Worm (Caenorhabditis elegans) whole organism, L4 larva: ENCODE results near the gene F14D7.8.

Experiments
- F26F4.8 ChIP-seq: fragments of 200-800 bp; sonication (Bioruptor generic); conservative IDR thresholded peaks from 2 replicates; pipeline ENCODE4 v1.3.6; 2022; ENCODE audit warnings: missing genetic modification characterization, missing compliant biosample characterization
- F37D6.2 ChIP-seq: sonication (generic microtip); optimal IDR thresholded peaks from 2 replicates; lab custom pipeline; 2016; ENCODE audit warnings: mild to moderate bottlenecking, missing genetic modification characterization, missing compliant biosample characterization
- R02D3.7 ChIP-seq: fragments of 150-350 bp; sonication (generic microtip); optimal IDR thresholded peaks from 3 replicates; lab custom pipeline; 2014; ENCODE audit warnings: missing biosample characterization, missing genetic modification characterization
- T20F7.1 ChIP-seq: fragments of 200-800 bp; sonication (Bioruptor generic); optimal IDR thresholded peaks from 2 replicates; lab custom pipeline; 2018; ENCODE audit warnings: mild to moderate bottlenecking, missing genetic modification characterization, missing compliant biosample characterization
- T26A8.4 ChIP-seq: fragments of 200-800 bp; sonication (Bioruptor generic); IDR thresholded peaks from 2 replicates; pipeline ENCODE4 v1.3.6; 2022; ENCODE audit warnings: missing genetic modification characterization, missing compliant biosample characterization
- Y105C5A.15 ChIP-seq: fragments of 200-800 bp; sonication (Bioruptor generic); IDR thresholded peaks from 2 replicates; pipeline ENCODE4 v1.3.6; 2022; ENCODE audit warnings: missing genetic modification characterization, missing compliant biosample characterization
- ZK546.5 ChIP-seq, 2 experiments: sonication (generic microtip); optimal IDR thresholded peaks; 2 replicates each; lab custom pipeline; 2017; ENCODE audit warnings: missing biosample characterization in 2 of 2, missing genetic modification characterization in 2 of 2
- aly-2 ChIP-seq: sonication (generic microtip); optimal IDR thresholded peaks from 2 replicates; lab custom pipeline; 2018; ENCODE audit warnings: missing biosample characterization, missing genetic modification characterization
- arid-1 ChIP-seq: fragments of 200-800 bp; sonication (Bioruptor generic); conservative IDR thresholded peaks from 2 replicates; pipeline ENCODE4 v1.3.6; 2022; ENCODE audit warnings: missing genetic modification reagents, missing genetic modification characterization, missing compliant biosample characterization
- ceh-20 ChIP-seq: fragments of 200-800 bp; sonication (Bioruptor generic); IDR thresholded peaks from 2 replicates; pipeline ENCODE4 v1.3.6; 2022; ENCODE audit warnings: missing genetic modification reagents, missing genetic modification characterization, missing compliant biosample characterization
- ceh-82 ChIP-seq: sonication (generic microtip); optimal IDR thresholded peaks from 2 replicates; lab custom pipeline; 2017; ENCODE audit warnings: missing biosample characterization, missing genetic modification characterization
- daf-16 ChIP-seq, 3 experiments: sonication (generic microtip); optimal IDR thresholded peaks; 2 replicates each; lab custom pipeline; 2016 to 2017; ENCODE audit warnings: missing genetic modification characterization in 3 of 3, missing genetic modification reagents in 3 of 3, mild to moderate bottlenecking in 2 of 3, missing compliant biosample characterization in 2 of 3, missing biosample characterization in 1 of 3, moderate library complexity in 1 of 3
- daf-19 ChIP-seq: fragments of 200-800 bp; sonication (Bioruptor generic); conservative IDR thresholded peaks from 2 replicates; pipeline ENCODE4 v1.3.6; 2022; ENCODE audit warnings: missing genetic modification characterization, missing compliant biosample characterization
- daf-8 ChIP-seq: fragments of 200-800 bp; sonication (Bioruptor generic); IDR thresholded peaks from 2 replicates; pipeline ENCODE4 v1.3.6; 2022; ENCODE audit warnings: missing genetic modification characterization, missing compliant biosample characterization
- dpl-1 ChIP-seq: fragments of 150-350 bp; optimal IDR thresholded peaks from 2 replicates; lab custom pipeline; 2014; ENCODE audit warnings: missing biosample characterization, missing genetic modification reagents, missing genetic modification characterization
- fos-1 ChIP-seq: fragments of 150-350 bp; optimal IDR thresholded peaks from 2 replicates; lab custom pipeline; 2014; ENCODE audit warnings: missing biosample characterization, missing genetic modification characterization
- hlh-30 ChIP-seq: sonication (generic microtip); optimal IDR thresholded peaks from 2 replicates; lab custom pipeline; 2017; ENCODE audit warnings: antibody characterized with exemption, mild to moderate bottlenecking, missing genetic modification characterization, missing compliant biosample characterization; ENCODE audit not compliant: insufficient read depth
- hmg-1.1 ChIP-seq: fragments of 200-800 bp; sonication (Bioruptor generic); IDR thresholded peaks from 2 replicates; pipeline ENCODE4 v1.3.6; 2022; ENCODE audit warnings: missing genetic modification reagents, missing genetic modification characterization, missing compliant biosample characterization
- lin-1 ChIP-seq: fragments of 200-800 bp; sonication (Bioruptor generic); IDR thresholded peaks from 2 replicates; pipeline ENCODE4 v1.3.6; 2022; ENCODE audit warnings: missing genetic modification reagents, missing genetic modification characterization, missing compliant biosample characterization
- lin-29 ChIP-seq: fragments of 200-800 bp; sonication (Bioruptor generic); IDR thresholded peaks from 2 replicates; pipeline ENCODE4 v1.3.6; 2022; ENCODE audit warnings: missing genetic modification reagents, missing genetic modification characterization, missing compliant biosample characterization
- lin-38 ChIP-seq: fragments of 200-800 bp; sonication (Bioruptor generic); IDR thresholded peaks from 2 replicates; pipeline ENCODE4 v1.3.6; 2022; ENCODE audit warnings: missing genetic modification reagents, missing genetic modification characterization, missing compliant biosample characterization
- lin-39 ChIP-seq: fragments of 150-350 bp; optimal IDR thresholded peaks from 2 replicates; lab custom pipeline; 2014; ENCODE audit warnings: missing biosample characterization, missing genetic modification reagents, missing genetic modification characterization
- mdl-1 ChIP-seq, 2 experiments: fragments of 150-350 bp in 1 of 2; sonication (generic microtip) in 1 of 2; optimal IDR thresholded peaks; 2 replicates each; lab custom pipeline; 2014 to 2017; ENCODE audit warnings: missing biosample characterization in 2 of 2, missing genetic modification characterization in 2 of 2
- mdt-29 ChIP-seq: fragments of 200-800 bp; sonication (Bioruptor generic); IDR thresholded peaks from 2 replicates; pipeline ENCODE4 v1.3.6; 2022; ENCODE audit warnings: missing genetic modification reagents, missing genetic modification characterization, missing compliant biosample characterization
- mep-1 ChIP-seq: fragments of 150-350 bp; sonication (generic microtip); optimal IDR thresholded peaks from 3 replicates; lab custom pipeline; 2014; ENCODE audit warnings: missing biosample characterization, missing genetic modification characterization
- mes-2 ChIP-seq: sonication (generic microtip); optimal IDR thresholded peaks from 2 replicates; lab custom pipeline; 2016; ENCODE audit warnings: missing genotype, mild to moderate bottlenecking, missing genetic modification characterization, missing compliant biosample characterization; ENCODE audit not compliant: poor library complexity, severe bottlenecking
- mxl-3 ChIP-seq: fragments of 200-800 bp; sonication (Bioruptor generic); optimal IDR thresholded peaks from 2 replicates; lab custom pipeline; 2018; ENCODE audit warnings: mild to moderate bottlenecking, missing genetic modification characterization, missing compliant biosample characterization
- nhr-48 ChIP-seq: sonication (generic microtip); optimal IDR thresholded peaks from 2 replicates; lab custom pipeline; 2016; ENCODE audit warnings: mild to moderate bottlenecking, missing genetic modification characterization, missing compliant biosample characterization
- nhr-77 ChIP-seq: fragments of 150-350 bp; optimal IDR thresholded peaks from 2 replicates; lab custom pipeline; 2014; ENCODE audit warnings: missing biosample characterization, missing genetic modification characterization
- pha-4 ChIP-seq, 2 experiments: fragments of 150-350 bp in 1 of 2; fragments of 200-800 bp in 1 of 2; sonication (Bioruptor generic) in 1 of 2; IDR thresholded peaks in 1 of 2; optimal IDR thresholded peaks in 1 of 2; 2 replicates each; pipeline versions ENCODE4 v1.3.6 to Lab custom; 2014 to 2022; ENCODE audit warnings: missing genetic modification characterization in 2 of 2, missing genetic modification reagents in 2 of 2, missing biosample characterization in 1 of 2, missing compliant biosample characterization in 1 of 2
- php-3 ChIP-seq: fragments of 200-800 bp; sonication (Bioruptor generic); IDR thresholded peaks from 2 replicates; pipeline ENCODE4 v1.3.6; 2022; ENCODE audit warnings: missing genetic modification reagents, missing genetic modification characterization, missing compliant biosample characterization
- rbr-2 ChIP-seq: sonication (generic microtip); optimal IDR thresholded peaks from 2 replicates; lab custom pipeline; 2016; ENCODE audit warnings: missing genotype, missing genetic modification characterization, missing compliant biosample characterization
- saeg-2 ChIP-seq: fragments of 200-800 bp; sonication (Bioruptor generic); IDR thresholded peaks from 2 replicates; pipeline ENCODE4 v1.3.6; 2022; ENCODE audit warnings: missing genetic modification reagents, missing genetic modification characterization, missing compliant biosample characterization
- snpc-4 ChIP-seq: fragments of 150-350 bp; optimal IDR thresholded peaks from 2 replicates; lab custom pipeline; 2014; ENCODE audit warnings: missing biosample characterization, missing genetic modification characterization
- spr-1 ChIP-seq: sonication (generic microtip); optimal IDR thresholded peaks from 2 replicates; lab custom pipeline; 2016; ENCODE audit warnings: mild to moderate bottlenecking, missing genetic modification characterization, missing compliant biosample characterization
- tag-97 ChIP-seq: fragments of 200-800 bp; sonication (Bioruptor generic); IDR thresholded peaks from 2 replicates; pipeline ENCODE4 v1.3.6; 2022; ENCODE audit warnings: missing genetic modification characterization, missing compliant biosample characterization
- unc-130 ChIP-seq: sonication (generic microtip); optimal IDR thresholded peaks from 2 replicates; lab custom pipeline; 2016; ENCODE audit warnings: missing genetic modification reagents, missing genetic modification characterization, missing compliant biosample characterization
- unc-39 ChIP-seq: sonication (generic microtip); optimal IDR thresholded peaks from 2 replicates; lab custom pipeline; 2017; ENCODE audit warnings: missing biosample characterization, missing genetic modification characterization
- unc-62 ChIP-seq, 3 experiments: fragments of 150-350 bp in 1 of 3; sonication (generic microtip); optimal IDR thresholded peaks in 2 of 3; peaks in 1 of 3; 1 replicate in 1 of 3; 2 replicates in 2 of 3; lab custom pipeline; 2014 to 2017; ENCODE audit warnings: missing biosample characterization in 3 of 3, missing genetic modification characterization in 3 of 3, missing genetic modification reagents in 3 of 3, missing genotype in 1 of 3
- vab-7 ChIP-seq: fragments of 200-800 bp; sonication (Bioruptor generic); IDR thresholded peaks from 2 replicates; pipeline ENCODE4 v1.3.6; 2022; ENCODE audit warnings: missing genetic modification reagents, missing genetic modification characterization, missing compliant biosample characterization
- zip-2 ChIP-seq: fragments of 150-350 bp; optimal IDR thresholded peaks from 2 replicates; lab custom pipeline; 2014; ENCODE audit warnings: missing biosample characterization, missing genetic modification characterization
- ztf-7 ChIP-seq: fragments of 150-350 bp; optimal IDR thresholded peaks from 2 replicates; lab custom pipeline; 2014; ENCODE audit warnings: missing biosample characterization, missing genetic modification characterization

The F14D7.8 gene

DNA sequence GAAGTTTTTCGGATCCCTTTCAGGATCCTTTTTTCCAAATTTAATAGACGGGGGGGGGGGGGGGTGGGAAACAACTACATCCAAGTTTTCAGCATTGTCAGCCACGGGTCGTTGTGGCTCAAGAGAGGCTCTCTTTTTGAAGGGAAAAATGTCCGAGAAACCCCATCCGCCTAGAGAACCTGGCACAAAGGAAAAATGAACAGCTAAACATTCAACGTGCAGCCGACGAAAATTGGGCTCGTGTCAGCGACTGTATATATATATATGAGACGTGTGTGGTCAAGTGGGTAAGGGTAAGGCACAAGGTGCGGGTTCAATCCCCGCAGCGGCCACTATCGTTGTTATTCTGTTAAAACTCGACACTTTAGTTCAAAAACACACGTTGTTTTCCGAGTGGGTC lies 46.0 kb upstream of the F14D7.8 start, which contains the start of gene Y49A3A.4 (continued):
- no peak for TF ChIP-seq ceh-82
- TF ChIP-seq T20F7.1 (GFP tag; lab: Kevin White, UChicago): no peak
- no peak for TF ChIP-seq pha-4 (GFP tag; IDR thresholded peaks at IDR 0.05; lab: Robert Waterston, UW)
- no peak for TF ChIP-seq pha-4 (tag; optimal IDR thresholded peaks at IDR 0.05; lab: Kevin White, UChicago)
- TF ChIP-seq ztf-7: no peak
- TF ChIP-seq R02D3.7: no peak
- TF ChIP-seq lin-39 (tag; lab: Kevin White, UChicago): no peak
- TF ChIP-seq rbr-2: no peak
- no peak for TF ChIP-seq mdt-29 (GFP tag; lab: Robert Waterston, UW)
- TF ChIP-seq vab-7: no peak
- no peak for TF ChIP-seq lin-29
- peak; percentile 70 for TF ChIP-seq snpc-4 (tag; lab: Kevin White, UChicago)
- TF ChIP-seq spr-1 (tag; lab: Kevin White, UChicago): no peak
- no peak for TF ChIP-seq daf-16 (GFP tag; optimal IDR thresholded peaks at IDR 0.05; lab: Kevin White, UChicago)
- peak; percentile 42 for TF ChIP-seq daf-16 (tag; optimal IDR thresholded peaks at IDR 0.05; lab: Kevin White, UChicago)
- TF ChIP-seq F37D6.2: no peak
- TF ChIP-seq aly-2 (tag; lab: Kevin White, UChicago): no peak
- TF ChIP-seq T26A8.4 (GFP tag; lab: Robert Waterston, UW): peak; percentile 63
- TF ChIP-seq ZK546.5 (tag; optimal IDR thresholded peaks at IDR 0.05; lab: Kevin White, UChicago): no peak
- no peak for TF ChIP-seq hmg-1.1 (GFP tag; lab: Robert Waterston, UW)
- TF ChIP-seq Y105C5A.15: no peak
- TF ChIP-seq mes-2 (tag; lab: Kevin White, UChicago): peak; percentile 39
- no peak for TF ChIP-seq ceh-20 (GFP tag; lab: Robert Waterston, UW)
- no peak for TF ChIP-seq unc-39 (tag; lab: Kevin White, UChicago)
- no peak for TF ChIP-seq zip-2 (tag; lab: Kevin White, UChicago)
- TF ChIP-seq nhr-77: no peak
- TF ChIP-seq lin-1 (GFP tag; lab: Robert Waterston, UW): no peak
- TF ChIP-seq daf-8 (GFP tag; lab: Robert Waterston, UW): no peak
- TF ChIP-seq mdl-1 (tag; optimal IDR thresholded peaks at IDR 0.05; lab: Kevin White, UChicago): no peak
- TF ChIP-seq mep-1 (tag; lab: Kevin White, UChicago): peak; percentile 21
- no peak for TF ChIP-seq fos-1 (tag; lab: Kevin White, UChicago)
- TF ChIP-seq php-3: no peak
- TF ChIP-seq dpl-1 (GFP tag; lab: Kevin White, UChicago): no peak
- TF ChIP-seq daf-19 (GFP tag; lab: Robert Waterston, UW): no peak
- TF ChIP-seq lin-38 (GFP tag; lab: Robert Waterston, UW): no peak; the same call in 1 of the 2 replicates
- no peak for TF ChIP-seq F26F4.8 (GFP tag; lab: Robert Waterston, UW)
- no peak for TF ChIP-seq unc-130
- no peak for TF ChIP-seq saeg-2 (GFP tag; lab: Robert Waterston, UW)
- TF ChIP-seq unc-62 (GFP tag; optimal IDR thresholded peaks at IDR 0.05 in 1 of 2; lab: Kevin White, UChicago): no peak
- no peak for TF ChIP-seq unc-62 (tag; optimal IDR thresholded peaks at IDR 0.05; lab: Kevin White, UChicago)
- TF ChIP-seq hlh-30: peak; percentile 35
- no peak for TF ChIP-seq mxl-3
- TF ChIP-seq arid-1 (GFP tag; lab: Robert Waterston, UW): no peak
- TF ChIP-seq nhr-48: no peak
- no peak for TF ChIP-seq tag-97
